Fruit fly (Drosophila melanogaster): ENCODE results near the gene fws.

The fws gene

dm6 chr2L:17514090-17514715 lies 33.4 kb upstream of the fws start (continued):
- TF ChIP-seq CG11247 (GFP tag; IDR thresholded peaks at IDR 0.05) (peak; percentile 63), Ptx1 (GFP tag; IDR thresholded peaks at IDR 0.05) (peak; percentile 83), CG8290 (GFP tag; optimal IDR thresholded peaks at IDR 0.05) (no peak), CG8290 (tag; optimal IDR thresholded peaks at IDR 0.05) (peak in 1 of 2 experiments; percentile 28)

dm6 chr2L:17500946-17501451 lies 20.2 kb upstream of the fws start, which contains the start of the genes mEFTs and Dhc36C:
Gene mEFTs, minus strand, starts transcription at chr2L:17501106.
Gene Dhc36C, plus strand, starts transcription at chr2L:17501401.
- TF ChIP-seq ewg (GFP tag; optimal IDR thresholded peaks at IDR 0.05) (peak; percentile 96), CG5180 (GFP tag; optimal IDR thresholded peaks at IDR 0.05) (no peak), CG2116 (GFP tag; optimal IDR thresholded peaks at IDR 0.05) (peak; percentile 63), sens (GFP tag) (peak; percentile 45), CG31224 (GFP tag; IDR thresholded peaks at IDR 0.05) (no peak), Kr (GFP tag; optimal IDR thresholded peaks at IDR 0.05) (no peak), kay (GFP tag; optimal IDR thresholded peaks at IDR 0.05) (no peak), CG7271 (tag; optimal IDR thresholded peaks at IDR 0.05) (no peak), Poxn (GFP tag; IDR thresholded peaks at IDR 0.05) (no peak), Sin3A (optimal IDR thresholded peaks at IDR 0.05) (peak; percentile 40), ssp (GFP tag; IDR thresholded peaks at IDR 0.05) (no peak), otp (GFP tag; IDR thresholded peaks at IDR 0.05) (no peak), CG16813 (GFP tag; IDR thresholded peaks at IDR 0.05; ENCODE audit: partially characterized antibody) (peak; percentile 88), pita (GFP tag; optimal IDR thresholded peaks at IDR 0.05) (peak; percentile 75), jumu (GFP tag; optimal IDR thresholded peaks at IDR 0.05) (no peak), rib (GFP tag; IDR thresholded peaks at IDR 0.05) (no peak), gce (GFP tag; IDR thresholded peaks at IDR 0.05) (no peak), Side (GFP tag; optimal IDR thresholded peaks at IDR 0.05) (no peak), Hr78 (GFP tag; optimal IDR thresholded peaks at IDR 0.05) (no peak), NFAT (GFP tag; IDR thresholded peaks at IDR 0.05) (no peak), prd (optimal IDR thresholded peaks at IDR 0.05) (no peak), prd (GFP tag; IDR thresholded peaks at IDR 0.05) (no peak), CG6791 (GFP tag; IDR thresholded peaks at IDR 0.05; ENCODE audit: partially characterized antibody) (peak; percentile 90), hth (optimal IDR thresholded peaks at IDR 0.05) (no peak), hkb (optimal IDR thresholded peaks at IDR 0.05) (no peak), hkb (GFP tag; IDR thresholded peaks at IDR 0.05) (peak; percentile 21; the same call in 1 of the 2 replicates), CG2129 (GFP tag; IDR thresholded peaks at IDR 0.05; ENCODE audit: partially characterized antibody) (no peak; the same call in none of the 2 replicates), pum (GFP tag; optimal IDR thresholded peaks at IDR 0.05) (no peak), Blimp-1 (GFP tag; optimal IDR thresholded peaks at IDR 0.05) (no peak), CG18476 (GFP tag; optimal IDR thresholded peaks at IDR 0.05) (no peak), ac (GFP tag; optimal IDR thresholded peaks at IDR 0.05) (no peak), dpn (GFP tag; optimal IDR thresholded peaks at IDR 0.05) (no peak), mam (GFP tag; optimal IDR thresholded peaks at IDR 0.05) (no peak), CG17359 (tag; optimal IDR thresholded peaks at IDR 0.05) (no peak), vvl (GFP tag; IDR thresholded peaks at IDR 0.05) (peak; percentile 18; the same call in 1 of the 2 replicates), NK7.1 (GFP tag; optimal IDR thresholded peaks at IDR 0.05) (no peak), D19A (tag; optimal IDR thresholded peaks at IDR 0.05) (no peak), Rx (GFP tag; IDR thresholded peaks at IDR 0.05) (no peak), jigr1 (GFP tag; IDR thresholded peaks at IDR 0.05) (no peak), CG1647 (GFP tag; optimal IDR thresholded peaks at IDR 0.05) (no peak), aop (GFP tag; IDR thresholded peaks at IDR 0.05) (no peak), bigmax (GFP tag; optimal IDR thresholded peaks at IDR 0.05) (no peak), CG10321 (GFP tag; IDR thresholded peaks at IDR 0.05) (no peak), ken (GFP tag; IDR thresholded peaks at IDR 0.05) (no peak), sim (GFP tag; IDR thresholded peaks at IDR 0.05) (no peak), toy (GFP tag; IDR thresholded peaks at IDR 0.05) (no peak), CG4328 (GFP tag; optimal IDR thresholded peaks at IDR 0.05) (no peak)

Data from whole organism, embryonic.